Fruit fly (Drosophila melanogaster): ENCODE measurements around the gene CG11267.

The CG11267 gene

DNA sequence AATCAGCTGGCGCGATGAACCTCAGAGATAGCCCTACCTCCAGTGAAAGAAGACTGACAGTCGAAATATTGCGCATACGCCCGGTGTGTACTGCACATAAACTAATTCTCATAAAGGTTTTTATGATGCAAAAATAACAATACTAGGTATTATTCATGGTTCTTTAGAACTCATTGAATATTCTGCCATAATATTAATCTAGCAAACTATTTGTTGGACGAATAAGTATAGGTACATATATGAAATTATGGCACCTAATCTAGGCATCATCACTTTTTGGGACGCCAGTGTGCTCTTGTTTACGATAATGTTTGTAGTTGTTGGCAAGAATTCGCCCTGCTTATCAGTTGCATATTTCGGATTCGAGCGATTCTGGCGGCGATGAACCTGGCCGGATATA lies 5.9 kb downstream of the CG11267 start:
- TF ChIP-seq pan (optimal IDR thresholded peaks at IDR 0.05) (no peak), Dll (optimal IDR thresholded peaks at IDR 0.05) (no peak), psq (optimal IDR thresholded peaks at IDR 0.05) (no peak), usp (GFP tag; optimal IDR thresholded peaks at IDR 0.05) (no peak), EcR (GFP tag; optimal IDR thresholded peaks at IDR 0.05) (no peak), CG8478 (optimal IDR thresholded peaks at IDR 0.05) (no peak)

dm6 chr3L:13022160-13022853 lies 6.5 kb downstream of the CG11267 start, which contains the start of gene Adk2:
Gene Adk2 (minus strand): TSS chr3L:13022688.
- TF ChIP-seq usp (GFP tag; optimal IDR thresholded peaks at IDR 0.05) (no peak), pan (optimal IDR thresholded peaks at IDR 0.05) (no peak), EcR (GFP tag; optimal IDR thresholded peaks at IDR 0.05) (no peak), CG8478 (optimal IDR thresholded peaks at IDR 0.05) (no peak), Dll (optimal IDR thresholded peaks at IDR 0.05) (no peak), psq (optimal IDR thresholded peaks at IDR 0.05) (no peak)

dm6 chr3L:13022854-13023560 lies 7.2 kb downstream of the CG11267 start, which contains the start of gene RpS12:
Gene RpS12 (plus strand): TSS chr3L:13023352.
- TF ChIP-seq EcR (GFP tag; optimal IDR thresholded peaks at IDR 0.05): no peak
- no peak for TF ChIP-seq usp (GFP tag; optimal IDR thresholded peaks at IDR 0.05)
- no peak for TF ChIP-seq psq (optimal IDR thresholded peaks at IDR 0.05)
- TF ChIP-seq CG8478 (optimal IDR thresholded peaks at IDR 0.05): no peak
- no peak for TF ChIP-seq Dll (optimal IDR thresholded peaks at IDR 0.05)
- no peak for TF ChIP-seq pan (optimal IDR thresholded peaks at IDR 0.05)

DNA sequence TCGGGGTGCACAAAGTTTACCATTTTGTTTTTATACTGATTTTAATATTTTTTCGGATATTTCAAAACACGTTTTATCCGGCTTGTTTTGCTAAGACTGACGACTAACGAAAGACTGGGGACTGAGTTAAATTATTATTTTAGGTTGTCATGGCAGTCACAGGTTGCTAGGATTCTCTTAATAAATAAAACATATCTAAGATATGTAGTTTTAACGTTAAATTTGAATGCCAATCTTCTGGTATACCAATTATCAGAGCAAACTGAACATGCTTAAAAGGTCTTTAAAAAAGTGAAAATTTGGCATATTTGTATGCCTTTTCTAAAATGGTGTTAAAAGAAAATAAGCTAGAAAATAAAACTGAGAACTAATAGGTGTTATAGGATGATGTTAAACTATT lies 10.5 kb downstream of the CG11267 start, which contains the start of gene Zmynd10:
Gene Zmynd10 (minus strand): TSS at position 101 of the 400 bp plus-strand sequence.
- no peak for TF ChIP-seq pan (optimal IDR thresholded peaks at IDR 0.05)
- TF ChIP-seq Dll (optimal IDR thresholded peaks at IDR 0.05): no peak
- no peak for TF ChIP-seq CG8478 (optimal IDR thresholded peaks at IDR 0.05)
- TF ChIP-seq psq (optimal IDR thresholded peaks at IDR 0.05): no peak
- no peak for TF ChIP-seq usp (GFP tag; optimal IDR thresholded peaks at IDR 0.05)

DNA sequence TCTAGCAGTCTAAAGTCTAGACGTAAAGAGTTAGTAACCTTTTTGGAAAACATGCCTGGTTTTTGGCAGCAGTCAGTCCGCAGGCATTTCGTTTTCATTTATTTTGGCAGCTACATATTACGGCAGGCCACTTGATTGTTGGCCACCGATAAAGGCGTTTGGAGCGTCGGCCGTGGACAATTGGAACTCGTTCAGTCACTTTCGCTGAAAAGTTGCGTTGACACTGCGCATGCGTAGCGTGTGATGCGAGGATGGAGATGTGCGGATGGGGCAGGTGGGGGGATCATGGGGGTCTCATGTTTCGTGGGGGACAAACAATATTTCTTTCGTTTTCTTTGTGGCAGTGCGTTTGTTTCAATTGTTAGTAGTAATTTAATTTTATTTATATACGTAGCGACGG lies 11.0 kb downstream of the CG11267 start:
- TF ChIP-seq psq (optimal IDR thresholded peaks at IDR 0.05): no peak
- TF ChIP-seq Dll (optimal IDR thresholded peaks at IDR 0.05): no peak
- no peak for TF ChIP-seq EcR (GFP tag; optimal IDR thresholded peaks at IDR 0.05)
- TF ChIP-seq CG8478 (optimal IDR thresholded peaks at IDR 0.05): no peak
- TF ChIP-seq usp (GFP tag; optimal IDR thresholded peaks at IDR 0.05): no peak
- TF ChIP-seq pan (optimal IDR thresholded peaks at IDR 0.05): no peak

DNA sequence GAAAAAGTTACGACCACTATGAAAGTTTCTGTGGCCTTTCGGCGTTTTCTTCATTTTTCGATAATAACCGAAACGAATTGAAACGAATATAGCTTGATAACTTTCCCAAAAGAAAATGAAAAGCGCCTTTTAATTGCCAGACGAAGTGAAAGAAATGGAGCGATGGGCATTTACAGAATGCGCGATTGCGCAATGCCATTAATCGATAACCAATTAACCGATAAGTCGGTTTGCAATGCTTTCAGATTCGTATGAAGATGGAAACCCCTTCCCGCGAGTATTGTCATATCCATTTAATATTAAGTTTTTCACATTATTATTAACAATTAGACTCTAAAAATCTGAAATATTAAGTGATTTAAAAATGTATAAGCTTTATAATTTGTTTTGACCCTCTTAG lies 11.5 kb downstream of the CG11267 start:
- TF ChIP-seq usp (GFP tag; optimal IDR thresholded peaks at IDR 0.05) (no peak), pan (optimal IDR thresholded peaks at IDR 0.05) (no peak), Dll (optimal IDR thresholded peaks at IDR 0.05) (no peak), psq (optimal IDR thresholded peaks at IDR 0.05) (no peak), EcR (GFP tag; optimal IDR thresholded peaks at IDR 0.05) (no peak)

dm6 chr3L:13028740-13029139 lies 12.9 kb downstream of the CG11267 start, which contains the start of gene CG17672:
Gene CG17672 (plus strand): TSS chr3L:13028962.
- no peak for TF ChIP-seq pan (optimal IDR thresholded peaks at IDR 0.05)

- TF ChIP-seq Dll (optimal IDR thresholded peaks at IDR 0.05) (no peak), CG8478 (optimal IDR thresholded peaks at IDR 0.05) (no peak), usp (GFP tag; optimal IDR thresholded peaks at IDR 0.05) (no peak), psq (optimal IDR thresholded peaks at IDR 0.05) (no peak), EcR (GFP tag; optimal IDR thresholded peaks at IDR 0.05) (no peak), pan (optimal IDR thresholded peaks at IDR 0.05) (no peak)
These were observed 14.3 kb downstream of the CG11267 start for dm6 chr3L:13030055-13030634.

- no peak for TF ChIP-seq EcR (GFP tag; optimal IDR thresholded peaks at IDR 0.05)
These were observed 15.5 kb downstream of the CG11267 start for dm6 chr3L:13031326-13031725.

dm6 chr3L:13032085-13032914 lies 16.4 kb downstream of the CG11267 start:
- TF ChIP-seq CG8478 (optimal IDR thresholded peaks at IDR 0.05): no peak
- TF ChIP-seq psq (optimal IDR thresholded peaks at IDR 0.05): no peak
- TF ChIP-seq usp (GFP tag; optimal IDR thresholded peaks at IDR 0.05): no peak
- no peak for TF ChIP-seq Dll (optimal IDR thresholded peaks at IDR 0.05)
- no peak for TF ChIP-seq pan (optimal IDR thresholded peaks at IDR 0.05)

dm6 chr3L:13032915-13033282 lies 17.0 kb downstream of the CG11267 start:
- TF ChIP-seq usp (GFP tag; optimal IDR thresholded peaks at IDR 0.05) (no peak), EcR (GFP tag; optimal IDR thresholded peaks at IDR 0.05) (no peak)

dm6 chr3L:13033361-13033760 lies 17.5 kb downstream of the CG11267 start:
- TF ChIP-seq Dll (optimal IDR thresholded peaks at IDR 0.05) (no peak), EcR (GFP tag; optimal IDR thresholded peaks at IDR 0.05) (no peak), psq (optimal IDR thresholded peaks at IDR 0.05) (no peak), CG8478 (optimal IDR thresholded peaks at IDR 0.05) (no peak), pan (optimal IDR thresholded peaks at IDR 0.05) (no peak), usp (GFP tag; optimal IDR thresholded peaks at IDR 0.05) (no peak)

Measured in whole organism.